Fruit fly (Drosophila melanogaster): Measurements from ENCODE around the gene Nt5a.

Gene Nt5a

DNA sequence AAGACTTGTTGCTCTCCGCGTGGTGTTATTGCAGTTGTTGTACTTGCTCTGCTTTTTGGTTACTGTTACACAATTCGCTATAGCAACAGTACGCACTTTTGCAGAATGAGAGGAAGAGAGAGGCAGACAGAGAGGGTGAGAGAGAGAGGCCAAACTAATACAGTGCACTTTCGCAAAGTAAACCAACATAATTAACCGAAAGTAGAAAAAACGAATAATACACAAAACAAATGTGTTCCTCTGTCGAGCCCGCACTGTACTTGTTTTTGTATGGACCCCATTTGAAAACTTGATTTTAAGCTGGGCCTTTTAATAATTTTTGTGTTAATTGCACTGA, 28.2 kb upstream of the Nt5a start (continued):
- peak; percentile 34; the same call in 1 of the 2 replicates for TF ChIP-seq E2f1 (GFP tag; IDR thresholded peaks at IDR 0.05)
- no peak for TF ChIP-seq Kr (GFP tag; optimal IDR thresholded peaks at IDR 0.05)
- TF ChIP-seq NC2β (GFP tag; optimal IDR thresholded peaks at IDR 0.05) = no peak
- peak; percentile 7 for TF ChIP-seq CG31365 (tag; optimal IDR thresholded peaks at IDR 0.05)
- no peak for TF ChIP-seq chn (GFP tag; optimal IDR thresholded peaks at IDR 0.05)
- TF ChIP-seq gsb (GFP tag; IDR thresholded peaks at IDR 0.05) = 0 out of 2 replicates have a peak, but pooled peaks have one; percentile 32
- TF ChIP-seq shn (GFP tag; optimal IDR thresholded peaks at IDR 0.05) = peak; percentile 32
- peak; percentile 58 for TF ChIP-seq CG6689 (GFP tag; IDR thresholded peaks at IDR 0.05)
- no peak for TF ChIP-seq slp2 (GFP tag; optimal IDR thresholded peaks at IDR 0.05)
- no peak for TF ChIP-seq Bgb (GFP tag; IDR thresholded peaks at IDR 0.05; ENCODE audit: partially characterized antibody)
- TF ChIP-seq Atf3 (GFP tag; optimal IDR thresholded peaks at IDR 0.05) = no peak
- TF ChIP-seq H15 (GFP tag; IDR thresholded peaks at IDR 0.05) = peak; percentile 59; the same call in 1 of the 3 replicates
- peak; percentile 61; the same call in 1 of the 2 replicates for TF ChIP-seq Rx (GFP tag; IDR thresholded peaks at IDR 0.05)
- no peak for TF ChIP-seq insv (GFP tag; optimal IDR thresholded peaks at IDR 0.05)
- no peak for TF ChIP-seq CG16813 (GFP tag; IDR thresholded peaks at IDR 0.05; ENCODE audit: partially characterized antibody)
- TF ChIP-seq gcm2 (GFP tag; optimal IDR thresholded peaks at IDR 0.05) = no peak
- no peak for TF ChIP-seq Bdp1 (GFP tag; optimal IDR thresholded peaks at IDR 0.05)
- no peak for TF ChIP-seq YL-1 (GFP tag; optimal IDR thresholded peaks at IDR 0.05)
- TF ChIP-seq CG17802 (tag; optimal IDR thresholded peaks at IDR 0.05) = no peak
- TF ChIP-seq jumu (GFP tag; optimal IDR thresholded peaks at IDR 0.05) = peak; percentile 38
- TF ChIP-seq vfl (GFP tag; optimal IDR thresholded peaks at IDR 0.05) = no peak

DNA sequence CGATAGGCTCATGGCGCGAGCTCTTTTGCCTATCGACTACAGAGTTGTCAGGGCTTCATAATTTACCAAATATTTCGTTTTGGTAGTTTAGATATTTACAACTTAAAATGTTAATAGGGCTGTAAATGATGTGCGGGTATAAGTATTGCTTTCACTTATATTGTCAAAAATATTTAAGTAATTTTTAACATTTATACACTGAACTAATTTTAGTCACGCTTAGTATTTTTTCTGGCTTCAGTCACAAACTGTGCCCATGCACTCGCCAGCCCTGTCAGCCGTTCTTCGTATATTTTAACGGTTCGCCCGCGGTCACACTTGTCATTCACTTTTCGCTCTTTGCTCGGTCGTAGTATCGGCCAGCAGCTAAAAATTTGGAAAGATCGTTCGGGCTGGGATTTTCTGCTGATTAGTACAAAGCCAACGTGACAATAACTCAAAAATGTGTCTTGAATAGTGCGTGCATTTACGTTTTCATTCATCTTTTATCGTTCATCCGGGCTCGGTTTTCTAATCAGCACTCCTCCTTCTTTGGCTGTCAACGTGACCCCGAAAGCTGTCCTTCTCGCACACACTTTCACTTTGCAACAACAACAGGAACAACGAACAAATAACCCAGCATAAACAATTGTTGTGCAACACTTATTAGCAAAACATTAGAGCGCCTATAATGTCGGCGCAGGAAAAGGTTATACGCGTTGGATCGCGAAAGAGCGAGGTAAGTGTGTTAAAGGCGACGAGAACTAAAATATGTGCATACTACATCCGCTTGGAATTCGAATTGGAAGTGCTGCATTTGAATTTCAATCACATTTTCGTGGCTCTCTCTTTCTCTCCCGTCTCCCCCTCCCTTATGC, 27.6 kb upstream of the Nt5a start, which contains the start of the genes Hmbs and CG2211:
Gene Hmbs, plus strand, starts transcription at position 319 of the 857 bp plus-strand sequence.
Gene CG2211, minus strand, starts transcription at position 789 of the 857 bp plus-strand sequence.
- TF ChIP-seq CG11093 (GFP tag; IDR thresholded peaks at IDR 0.05) (peak; percentile 76; the same call in 2 of the 3 replicates), Mes4 (GFP tag; optimal IDR thresholded peaks at IDR 0.05) (peak; percentile 87), Vsx1 (GFP tag; optimal IDR thresholded peaks at IDR 0.05) (peak; percentile 23), CG4707 (GFP tag; optimal IDR thresholded peaks at IDR 0.05) (no peak), CG3995 (GFP tag; optimal IDR thresholded peaks at IDR 0.05) (peak; percentile 97), zf30C (GFP tag; optimal IDR thresholded peaks at IDR 0.05) (no peak), sna (GFP tag; IDR thresholded peaks at IDR 0.05; ENCODE audit: partially characterized antibody) (no peak), gfzf (GFP tag; optimal IDR thresholded peaks at IDR 0.05) (peak; percentile 94), CG7928 (GFP tag; optimal IDR thresholded peaks at IDR 0.05) (peak; percentile 96), CG8388 (GFP tag; optimal IDR thresholded peaks at IDR 0.05) (peak; percentile 65), CG15479 (GFP tag; optimal IDR thresholded peaks at IDR 0.05) (no peak), Dek (tag; optimal IDR thresholded peaks at IDR 0.05) (peak; percentile 78), Kr (GFP tag; optimal IDR thresholded peaks at IDR 0.05) (no peak), stc (GFP tag; IDR thresholded peaks at IDR 0.05) (peak; percentile 75), disco-r (GFP tag; optimal IDR thresholded peaks at IDR 0.05) (peak; percentile 64), CG9609 (GFP tag; optimal IDR thresholded peaks at IDR 0.05) (peak; percentile 89), H15 (GFP tag; IDR thresholded peaks at IDR 0.05) (peak; percentile 78), Trl (optimal IDR thresholded peaks at IDR 0.05) (no peak), Trl (GFP tag; optimal IDR thresholded peaks at IDR 0.05) (peak; percentile 89), tap (tag; optimal IDR thresholded peaks at IDR 0.05) (peak; percentile 28), CG30020 (tag; optimal IDR thresholded peaks at IDR 0.05) (peak; percentile 81), dimm (GFP tag; IDR thresholded peaks at IDR 0.05) (0 out of 2 replicates have a peak, but pooled peaks have one; percentile 30), CG3726 (GFP tag; IDR thresholded peaks at IDR 0.05) (peak; percentile 74; the same call in 2 of the 3 replicates), CG7357 (GFP tag; IDR thresholded peaks at IDR 0.05) (peak; percentile 69), CG10431 (GFP tag; optimal IDR thresholded peaks at IDR 0.05) (no peak), CG4854 (GFP tag; optimal IDR thresholded peaks at IDR 0.05) (peak; percentile 86), zen2 (GFP tag; IDR thresholded peaks at IDR 0.05; ENCODE audit: partially characterized antibody) (no peak), tio (GFP tag; optimal IDR thresholded peaks at IDR 0.05) (no peak), Max (GFP tag; optimal IDR thresholded peaks at IDR 0.05) (peak; percentile 92), vvl (GFP tag; IDR thresholded peaks at IDR 0.05) (peak; percentile 94), Dref (GFP tag; IDR thresholded peaks at IDR 0.05) (peak; percentile 67)
